Fruit fly (Drosophila melanogaster): ENCODE data around the gene CG6763.

Gene CG6763

dm6 chr3R:23323639-23324350 lies 40.0 kb downstream of the CG6763 start (continued):
- TF ChIP-seq CG34406 (GFP tag; optimal IDR thresholded peaks at IDR 0.05) = no peak
- no peak for TF ChIP-seq CG8319 (GFP tag; optimal IDR thresholded peaks at IDR 0.05)
- no peak for TF ChIP-seq net (GFP tag; optimal IDR thresholded peaks at IDR 0.05)
- TF ChIP-seq achi (GFP tag; optimal IDR thresholded peaks at IDR 0.05) = no peak
- peak; percentile 4 for TF ChIP-seq acj6 (GFP tag; optimal IDR thresholded peaks at IDR 0.05)
- TF ChIP-seq Eip93F (GFP tag; optimal IDR thresholded peaks at IDR 0.05) = no peak
- TF ChIP-seq CG10669 (GFP tag; optimal IDR thresholded peaks at IDR 0.05) = no peak
- no peak for TF ChIP-seq CG6792 (GFP tag; optimal IDR thresholded peaks at IDR 0.05)
- TF ChIP-seq Hr4 (GFP tag; optimal IDR thresholded peaks at IDR 0.05) = peak; percentile 70
- no peak for TF ChIP-seq CG16779 (tag; optimal IDR thresholded peaks at IDR 0.05)
- TF ChIP-seq CG6163 (GFP tag; IDR thresholded peaks at IDR 0.05) = no peak
- TF ChIP-seq fd85E (GFP tag; optimal IDR thresholded peaks at IDR 0.05) = no peak
- TF ChIP-seq cyc (GFP tag; optimal IDR thresholded peaks at IDR 0.05) = no peak
- TF ChIP-seq CG11294 (GFP tag; IDR thresholded peaks at IDR 0.05) = no peak

- TF ChIP-seq dsx (GFP tag; optimal IDR thresholded peaks at IDR 0.05; ENCODE audit: poor library complexity, severe bottlenecking) = no peak
- TF ChIP-seq CG1621 (tag; optimal IDR thresholded peaks at IDR 0.05) = no peak
- no peak for TF ChIP-seq lz (GFP tag; optimal IDR thresholded peaks at IDR 0.05)
- no peak for TF ChIP-seq CG6792 (GFP tag; optimal IDR thresholded peaks at IDR 0.05)
- TF ChIP-seq Sox14 (GFP tag; optimal IDR thresholded peaks at IDR 0.05) = peak; percentile 5
- TF ChIP-seq CG6276 (GFP tag; optimal IDR thresholded peaks at IDR 0.05) = no peak
- no peak for TF ChIP-seq Ets21C (GFP tag; optimal IDR thresholded peaks at IDR 0.05)
- TF ChIP-seq net (GFP tag; optimal IDR thresholded peaks at IDR 0.05) = no peak
- TF ChIP-seq CG9139 (GFP tag; optimal IDR thresholded peaks at IDR 0.05) = no peak
- peak in 1 of 2 experiments; percentile 9 for TF ChIP-seq ss (GFP tag; optimal IDR thresholded peaks at IDR 0.05)
- TF ChIP-seq esn (GFP tag; optimal IDR thresholded peaks at IDR 0.05) = no peak
- TF ChIP-seq CG4318 (GFP tag; optimal IDR thresholded peaks at IDR 0.05) = no peak
- no peak for TF ChIP-seq CG6808 (GFP tag; optimal IDR thresholded peaks at IDR 0.05)
- no peak for TF ChIP-seq Eip75B (GFP tag; optimal IDR thresholded peaks at IDR 0.05)
- no peak for TF ChIP-seq CG11762 (GFP tag; optimal IDR thresholded peaks at IDR 0.05; ENCODE audit: insufficient read depth)
- no peak for TF ChIP-seq CG10631 (GFP tag; optimal IDR thresholded peaks at IDR 0.05)
- TF ChIP-seq CG11902 (GFP tag; optimal IDR thresholded peaks at IDR 0.05) = no peak
- TF ChIP-seq CG6163 (GFP tag; IDR thresholded peaks at IDR 0.05) = 0 out of 3 replicates have a peak, but pooled peaks have one; percentile 15
Observed at dm6 chr3R:23325710-23326109, 41.9 kb downstream of the CG6763 start.

dm6 chr3R:23326292-23326691 lies 42.5 kb downstream of the CG6763 start:
- peak; percentile 90 for TF ChIP-seq CG4318 (GFP tag; optimal IDR thresholded peaks at IDR 0.05)
- TF ChIP-seq CG34406 (GFP tag; optimal IDR thresholded peaks at IDR 0.05) = peak; percentile 84
- TF ChIP-seq CG10631 (GFP tag; optimal IDR thresholded peaks at IDR 0.05) = peak; percentile 97
- TF ChIP-seq Hr38 (GFP tag; optimal IDR thresholded peaks at IDR 0.05) = peak; percentile 43
- TF ChIP-seq CG11902 (GFP tag; optimal IDR thresholded peaks at IDR 0.05) = peak; percentile 70
- TF ChIP-seq CG8319 (GFP tag; optimal IDR thresholded peaks at IDR 0.05) = peak; percentile 79
- TF ChIP-seq OdsH (GFP tag; optimal IDR thresholded peaks at IDR 0.05) = peak; percentile 93
- peak; percentile 47 for TF ChIP-seq Sox102F (GFP tag; optimal IDR thresholded peaks at IDR 0.05)
- peak; percentile 89 for TF ChIP-seq CG11762 (GFP tag; optimal IDR thresholded peaks at IDR 0.05; ENCODE audit: insufficient read depth)
- peak; percentile 93 for TF ChIP-seq dac (GFP tag; optimal IDR thresholded peaks at IDR 0.05)
- peak; percentile 98 for TF ChIP-seq Eip78C (GFP tag)
- TF ChIP-seq CG6276 (GFP tag; optimal IDR thresholded peaks at IDR 0.05) = peak; percentile 95
- peak; percentile 85 for TF ChIP-seq CG8632 (GFP tag; optimal IDR thresholded peaks at IDR 0.05)
- peak; percentile 94 for TF ChIP-seq Eip75B (GFP tag; optimal IDR thresholded peaks at IDR 0.05)
- TF ChIP-seq CG3032 (tag; optimal IDR thresholded peaks at IDR 0.05) = peak; percentile 97
- peak; percentile 21 for TF ChIP-seq Ets21C (GFP tag; optimal IDR thresholded peaks at IDR 0.05)
- peak; percentile 95 for TF ChIP-seq CG8119 (GFP tag; IDR thresholded peaks at IDR 0.05)
- TF ChIP-seq topi (GFP tag; optimal IDR thresholded peaks at IDR 0.05) = peak; percentile 71
- TF ChIP-seq net (GFP tag; optimal IDR thresholded peaks at IDR 0.05) = peak; percentile 92
- TF ChIP-seq CG9139 (GFP tag; optimal IDR thresholded peaks at IDR 0.05) = peak; percentile 92
- peak; percentile 94 for TF ChIP-seq Hr4 (GFP tag; optimal IDR thresholded peaks at IDR 0.05)
- TF ChIP-seq Blimp-1 (GFP tag; optimal IDR thresholded peaks at IDR 0.05) = no peak
- peak; percentile 33 for TF ChIP-seq fkh (GFP tag; optimal IDR thresholded peaks at IDR 0.05)
- TF ChIP-seq Lpt (GFP tag; optimal IDR thresholded peaks at IDR 0.05) = peak; percentile 96
- TF ChIP-seq esn (GFP tag; optimal IDR thresholded peaks at IDR 0.05) = peak; percentile 67
- no peak for TF ChIP-seq Eip93F (GFP tag; optimal IDR thresholded peaks at IDR 0.05)
- TF ChIP-seq spab (GFP tag; optimal IDR thresholded peaks at IDR 0.05) = peak; percentile 98
- peak; percentile 96 for TF ChIP-seq dsx (GFP tag; optimal IDR thresholded peaks at IDR 0.05; ENCODE audit: poor library complexity, severe bottlenecking)
- peak; percentile 98 for TF ChIP-seq Ets96B (tag; optimal IDR thresholded peaks at IDR 0.05)
- peak; percentile 97 for TF ChIP-seq fd59A (GFP tag; optimal IDR thresholded peaks at IDR 0.05)

Data from whole organism, prepupa.